Worm (Caenorhabditis elegans) whole organism, mixed stage, embryonic: Measurements from ENCODE around the gene M03A1.8.

Source experiments
- blmp-1 ChIP-seq: fragments of 150-350 bp; optimal IDR thresholded peaks from 2 replicates; lab custom pipeline; 2014; ENCODE audit warnings: missing biosample characterization, missing genetic modification characterization
- hlh-1 ChIP-seq: fragments of 150-350 bp; optimal IDR thresholded peaks from 2 replicates; lab custom pipeline; 2014; ENCODE audit warnings: missing biosample characterization, missing genetic modification reagents, missing genetic modification characterization
- mab-5 ChIP-seq: fragments of 150-350 bp; optimal IDR thresholded peaks from 2 replicates; lab custom pipeline; 2014; ENCODE audit warnings: missing biosample characterization, missing genetic modification characterization
- pha-4 ChIP-seq: fragments of 150-350 bp; optimal IDR thresholded peaks from 2 replicates; lab custom pipeline; 2018; ENCODE audit warnings: missing biosample characterization, missing genetic modification reagents, missing genetic modification characterization
- unc-62 ChIP-seq: fragments of 150-350 bp; optimal IDR thresholded peaks from 2 replicates; lab custom pipeline; 2014; ENCODE audit warnings: missing biosample characterization, missing genetic modification reagents, missing genetic modification characterization

ce11 chrII:4525185-4525584 is 35.0 kb upstream of the M03A1.8 start:
- TF ChIP-seq mab-5: no peak
- TF ChIP-seq unc-62: no peak
- TF ChIP-seq hlh-1 (tag; lab: Kevin White, UChicago): no peak
- no peak for TF ChIP-seq pha-4 (tag; lab: Kevin White, UChicago)
- TF ChIP-seq blmp-1: no peak
